Fruit fly (Drosophila melanogaster) whole organism, embryonic: ENCODE measurements around the gene CG45428.

Experiments
- Abd-B ChIP-seq: fragments of 200-800 bp; sonication (Bioruptor generic); optimal IDR thresholded peaks from 2 replicates; lab custom pipeline; 2018; ENCODE audit warnings: missing biosample characterization, mild to moderate bottlenecking, missing genetic modification characterization, moderate library complexity
- CG10321 ChIP-seq: fragments of 200-800 bp; sonication (Bioruptor generic); IDR thresholded peaks from 2 replicates; pipeline ENCODE4 v1.3.6; 2022; ENCODE audit warnings: missing biosample characterization, missing genetic modification characterization
- CG10565 ChIP-seq: fragments of 200-800 bp; sonication (Bioruptor generic); optimal IDR thresholded peaks from 3 replicates; lab custom pipeline; 2016; ENCODE audit warnings: missing biosample characterization, mild to moderate bottlenecking, missing genetic modification characterization
- CG11695 ChIP-seq: fragments of 200-800 bp; sonication (Bioruptor generic); IDR thresholded peaks from 3 replicates; pipeline ENCODE4 v1.3.6; 2022; ENCODE audit warnings: missing biosample characterization, missing genetic modification characterization
- CG12391 ChIP-seq: fragments of 200-800 bp; sonication (Bioruptor generic); optimal IDR thresholded peaks from 3 replicates; lab custom pipeline; 2018; ENCODE audit warnings: missing biosample characterization, mild to moderate bottlenecking, missing genetic modification characterization, moderate library complexity
- CG13287 ChIP-seq: fragments of 200-800 bp; sonication (Bioruptor generic); IDR thresholded peaks from 2 replicates; pipeline ENCODE4 v1.3.6; 2022; ENCODE audit warnings: missing biosample characterization, missing genetic modification characterization; ENCODE audit not compliant: partially characterized antibody
- CG13624 ChIP-seq: fragments of 200-800 bp; sonication (Bioruptor generic); optimal IDR thresholded peaks from 2 replicates; lab custom pipeline; 2016; ENCODE audit warnings: missing biosample characterization, missing genetic modification characterization
- CG15011 ChIP-seq: fragments of 200-800 bp; sonication (Bioruptor generic); optimal IDR thresholded peaks from 3 replicates; lab custom pipeline; 2018; ENCODE audit warnings: missing biosample characterization, mild to moderate bottlenecking, missing genetic modification characterization
- CG15269 ChIP-seq: fragments of 200-800 bp; sonication (Bioruptor generic); optimal IDR thresholded peaks from 2 replicates; lab custom pipeline; 2018; ENCODE audit warnings: missing biosample characterization, mild to moderate bottlenecking, missing genetic modification characterization, moderate library complexity
- CG16815 ChIP-seq: fragments of 200-800 bp; sonication (Bioruptor generic); optimal IDR thresholded peaks from 3 replicates; lab custom pipeline; 2017; ENCODE audit warnings: missing biosample characterization, mild to moderate bottlenecking, missing genetic modification characterization
- CG18262 ChIP-seq: fragments of 200-800 bp; optimal IDR thresholded peaks from 3 replicates; lab custom pipeline; 2019; ENCODE audit warnings: missing biosample characterization, mild to moderate bottlenecking, missing genetic modification characterization, moderate library complexity
- CG2116 ChIP-seq: fragments of 200-800 bp; sonication (Bioruptor generic); optimal IDR thresholded peaks from 3 replicates; lab custom pipeline; 2018; ENCODE audit warnings: missing biosample characterization, mild to moderate bottlenecking, missing genetic modification characterization
- CG2202 ChIP-seq: fragments of 200-800 bp; sonication (Bioruptor generic); optimal IDR thresholded peaks from 2 replicates; lab custom pipeline; 2018; ENCODE audit warnings: missing biosample characterization, mild to moderate bottlenecking, missing genetic modification characterization
- CG2875 ChIP-seq: fragments of 200-800 bp; sonication (Bioruptor generic); optimal IDR thresholded peaks from 2 replicates; lab custom pipeline; 2017; ENCODE audit warnings: missing biosample characterization, mild to moderate bottlenecking, missing genetic modification characterization, missing genetic modification reagents
- CG31441 ChIP-seq: fragments of 200-800 bp; sonication (Bioruptor generic); IDR thresholded peaks from 2 replicates; pipeline ENCODE4 v1.3.6; 2022; ENCODE audit warnings: missing biosample characterization, missing genetic modification characterization
- CG33213 ChIP-seq: fragments of 200-800 bp; sonication (Bioruptor generic); optimal IDR thresholded peaks from 3 replicates; lab custom pipeline; 2016; ENCODE audit warnings: missing biosample characterization, missing genetic modification characterization
- CG43689 ChIP-seq: fragments of 200-800 bp; sonication (Bioruptor generic); IDR thresholded peaks from 2 replicates; pipeline ENCODE4 v1.3.6; 2022; ENCODE audit warnings: missing biosample characterization, missing genetic modification characterization
- CG4404 ChIP-seq: fragments of 200-800 bp; sonication (Bioruptor generic); IDR thresholded peaks from 2 replicates; pipeline ENCODE4 v1.3.6; 2022; ENCODE audit warnings: missing biosample characterization, missing genetic modification characterization
- CG4617 ChIP-seq: fragments of 200-800 bp; sonication (Bioruptor generic); optimal IDR thresholded peaks from 3 replicates; lab custom pipeline; 2016; ENCODE audit warnings: missing biosample characterization, missing genetic modification characterization, borderline replicate concordance
- CG9797 ChIP-seq: fragments of 200-800 bp; sonication (Bioruptor generic); optimal IDR thresholded peaks from 3 replicates; lab custom pipeline; 2018; ENCODE audit warnings: missing biosample characterization, mild to moderate bottlenecking, missing genetic modification characterization
- Chrac-16 ChIP-seq: fragments of 200-800 bp; sonication (Bioruptor generic); optimal IDR thresholded peaks from 3 replicates; lab custom pipeline; 2016; ENCODE audit warnings: missing biosample characterization, missing genetic modification characterization
- CoRest ChIP-seq: fragments of 200-800 bp; sonication (Bioruptor generic); optimal IDR thresholded peaks from 3 replicates; lab custom pipeline; 2018; ENCODE audit warnings: missing biosample characterization, mild to moderate bottlenecking, missing genetic modification characterization, moderate library complexity
- Dad ChIP-seq: fragments of 200-800 bp; sonication (Bioruptor generic); optimal IDR thresholded peaks from 3 replicates; lab custom pipeline; 2016; ENCODE audit warnings: missing biosample characterization, missing genetic modification characterization
- Dip3 ChIP-seq: fragments of 200-800 bp; sonication (Bioruptor generic); optimal IDR thresholded peaks from 3 replicates; lab custom pipeline; 2016; ENCODE audit warnings: missing biosample characterization, missing genetic modification characterization
- Dref ChIP-seq: fragments of 200-800 bp; sonication (Bioruptor generic); IDR thresholded peaks from 2 replicates; pipeline ENCODE4 v1.3.6; 2022; ENCODE audit warnings: missing biosample characterization, missing genetic modification characterization
- Ets65A ChIP-seq: fragments of 200-800 bp; sonication (Bioruptor generic); peaks from one replicate; lab custom pipeline; 2016; ENCODE audit warnings: missing biosample characterization, missing genetic modification characterization
- Fer3 ChIP-seq: fragments of 200-800 bp; sonication (Bioruptor generic); optimal IDR thresholded peaks from 2 replicates; lab custom pipeline; 2018; ENCODE audit warnings: missing biosample characterization, mild to moderate bottlenecking, missing genetic modification characterization, moderate library complexity
- NFAT ChIP-seq: fragments of 200-800 bp; sonication (Bioruptor generic); IDR thresholded peaks from 2 replicates; pipeline ENCODE4 v1.3.6; 2022; ENCODE audit warnings: missing biosample characterization, missing genetic modification characterization
- Oli ChIP-seq: fragments of 200-800 bp; sonication (Bioruptor generic); optimal IDR thresholded peaks from 2 replicates; lab custom pipeline; 2018; ENCODE audit warnings: missing biosample characterization, mild to moderate bottlenecking, missing genetic modification characterization, moderate library complexity
- YL-1 ChIP-seq: fragments of 200-800 bp; sonication (Bioruptor generic); optimal IDR thresholded peaks from 3 replicates; lab custom pipeline; 2017; ENCODE audit warnings: missing biosample characterization, mild to moderate bottlenecking, missing genetic modification characterization
- ap ChIP-seq: fragments of 200-800 bp; sonication (Bioruptor generic); IDR thresholded peaks from 2 replicates; pipeline ENCODE4 v1.3.6; 2022; ENCODE audit warnings: missing biosample characterization, missing genetic modification characterization
- bbx ChIP-seq: fragments of 200-800 bp; sonication (Bioruptor generic); IDR thresholded peaks from 2 replicates; pipeline ENCODE4 v1.3.6; 2022; ENCODE audit warnings: missing biosample characterization, missing genetic modification characterization; ENCODE audit not compliant: partially characterized antibody
- bcd ChIP-seq: fragments of 200-800 bp; sonication (Bioruptor generic); optimal IDR thresholded peaks from 2 replicates; lab custom pipeline; 2017; ENCODE audit warnings: missing biosample characterization, mild to moderate bottlenecking, missing genetic modification characterization
- crc ChIP-seq: fragments of 200-800 bp; sonication (Bioruptor generic); optimal IDR thresholded peaks from 2 replicates; lab custom pipeline; 2016; ENCODE audit warnings: missing biosample characterization, missing genetic modification characterization
- cwo ChIP-seq: fragments of 200-800 bp; sonication (Bioruptor generic); optimal IDR thresholded peaks from 3 replicates; lab custom pipeline; 2017; ENCODE audit warnings: missing biosample characterization, missing genetic modification characterization, mild to moderate bottlenecking, moderate library complexity, missing genetic modification reagents
- dm ChIP-seq: fragments of 200-800 bp; sonication (Bioruptor generic); optimal IDR thresholded peaks from 3 replicates; lab custom pipeline; 2016; ENCODE audit warnings: missing biosample characterization, missing genetic modification characterization
- gsb ChIP-seq: fragments of 200-800 bp; sonication (Bioruptor generic); IDR thresholded peaks from 2 replicates; pipeline ENCODE4 v1.3.6; 2022; ENCODE audit warnings: missing biosample characterization, missing genetic modification characterization
- her ChIP-seq: fragments of 200-800 bp; sonication (Bioruptor generic); optimal IDR thresholded peaks from 2 replicates; lab custom pipeline; 2016; ENCODE audit warnings: missing biosample characterization, missing genetic modification characterization
- hkb ChIP-seq, 2 experiments: fragments of 200-800 bp in 1 of 2; fragments of >200 bp in 1 of 2; sonication (Bioruptor generic) in 1 of 2; IDR thresholded peaks in 1 of 2; optimal IDR thresholded peaks in 1 of 2; 2 replicates each; pipeline versions ENCODE4 v1.3.6 to Lab custom; 2017 to 2022; ENCODE audit warnings: missing biosample characterization in 1 of 2, missing genetic modification characterization in 1 of 2
- mam ChIP-seq: fragments of 200-800 bp; sonication (Bioruptor generic); optimal IDR thresholded peaks from 3 replicates; lab custom pipeline; 2016; ENCODE audit warnings: missing biosample characterization, missing genetic modification characterization
- otp ChIP-seq: fragments of 200-800 bp; sonication (Bioruptor generic); IDR thresholded peaks from 3 replicates; pipeline ENCODE4, ENCODE4 v1.3.6; 2022; ENCODE audit warnings: missing biosample characterization, missing genetic modification characterization
- pb ChIP-seq: fragments of 200-800 bp; sonication (Bioruptor generic); optimal IDR thresholded peaks from 3 replicates; lab custom pipeline; 2016; ENCODE audit warnings: missing biosample characterization, missing genetic modification characterization
- prd ChIP-seq, 3 experiments: fragments of >200 bp in 2 of 3; fragments of 200-800 bp in 1 of 3; sonication (Bioruptor generic) in 1 of 3; optimal IDR thresholded peaks in 2 of 3; IDR thresholded peaks in 1 of 3; 2 replicates in 2 of 3; 3 replicates in 1 of 3; pipeline versions ENCODE4 v1.3.6 to Lab custom; 2017 to 2022; ENCODE audit warnings: missing biosample characterization in 1 of 3, missing genetic modification characterization in 1 of 3
- psq ChIP-seq: fragments of 200-800 bp; sonication (Bioruptor generic); optimal IDR thresholded peaks from 2 replicates; lab custom pipeline; 2017; ENCODE audit warnings: missing biosample characterization, missing genetic modification characterization
- row ChIP-seq: fragments of 200-800 bp; sonication (Bioruptor generic); IDR thresholded peaks from 3 replicates; pipeline ENCODE4 v1.3.6; 2022; ENCODE audit warnings: missing biosample characterization, missing genetic modification characterization
- sc ChIP-seq, 3 experiments: fragments of >200 bp in 2 of 3; fragments of 200-800 bp in 1 of 3; sonication (Bioruptor generic) in 1 of 3; optimal IDR thresholded peaks; 2 replicates in 2 of 3; 3 replicates in 1 of 3; lab custom pipeline; 2017; ENCODE audit warnings: mild to moderate bottlenecking in 1 of 3, missing biosample characterization in 1 of 3, missing genetic modification characterization in 1 of 3, missing genetic modification reagents in 1 of 3
- sens-2 ChIP-seq: fragments of 200-800 bp; sonication (Bioruptor generic); IDR thresholded peaks from 2 replicates; pipeline ENCODE4 v1.3.6; 2022; ENCODE audit warnings: missing biosample characterization, missing genetic modification characterization
- sim ChIP-seq: fragments of 200-800 bp; sonication (Bioruptor generic); IDR thresholded peaks from 2 replicates; pipeline ENCODE4 v1.3.6; 2022; ENCODE audit warnings: missing biosample characterization, missing genetic modification characterization
- tx ChIP-seq: fragments of 200-800 bp; sonication (Bioruptor generic); optimal IDR thresholded peaks from 2 replicates; lab custom pipeline; 2016; ENCODE audit warnings: missing biosample characterization, missing genetic modification characterization
- zen2 ChIP-seq: fragments of 200-800 bp; sonication (Bioruptor generic); IDR thresholded peaks from 3 replicates; pipeline ENCODE4 v1.3.6; 2022; ENCODE audit warnings: missing biosample characterization, missing genetic modification characterization; ENCODE audit not compliant: partially characterized antibody

Gene CG45428

dm6 chr3L:22847679-22848118 lies 10.8 kb upstream of the CG45428 start (continued):
- TF ChIP-seq prd (optimal IDR thresholded peaks at IDR 0.05; lab: Kevin White, UChicago) (no peak), prd (GFP tag; IDR thresholded peaks at IDR 0.05; lab: Robert Waterston, UW) (0 out of 3 replicates have a peak, but pooled peaks have one; percentile 8), ap (no peak), NFAT (GFP tag; lab: Robert Waterston, UW) (no peak), hkb (optimal IDR thresholded peaks at IDR 0.05; lab: Kevin White, UChicago) (no peak), hkb (GFP tag; IDR thresholded peaks at IDR 0.05; lab: Robert Waterston, UW) (peak; percentile 49), CG16815 (no peak), CG18262 (tag; lab: Kevin White, UChicago) (peak; percentile 4), zen2 (GFP tag; lab: Robert Waterston, UW) (peak; percentile 89; the same call in 2 of the 3 replicates), sc (optimal IDR thresholded peaks at IDR 0.05; lab: Kevin White, UChicago) (no peak), sc (GFP tag; optimal IDR thresholded peaks at IDR 0.05; lab: Kevin White, UChicago) (no peak), CoRest (tag; lab: Kevin White, UChicago) (no peak), CG4617 (GFP tag; lab: Kevin White, UChicago) (no peak), cwo (GFP tag; lab: Kevin White, UChicago) (no peak), pb (no peak), Fer3 (tag; lab: Kevin White, UChicago) (no peak), CG43689 (GFP tag; lab: Robert Waterston, UW) (no peak), CG15011 (GFP tag; lab: Kevin White, UChicago) (no peak), CG11695 (GFP tag; lab: Robert Waterston, UW) (no peak), her (no peak), psq (GFP tag; lab: Kevin White, UChicago) (no peak), dm (GFP tag; lab: Kevin White, UChicago) (no peak), CG9797 (no peak), bbx (GFP tag; lab: Robert Waterston, UW) (peak; percentile 95), CG2875 (GFP tag; lab: Kevin White, UChicago) (no peak), CG10321 (GFP tag; lab: Robert Waterston, UW) (no peak), CG13287 (GFP tag; lab: Robert Waterston, UW) (peak; percentile 72), sim (0 out of 2 replicates have a peak, but pooled peaks have one; percentile 29), YL-1 (GFP tag; lab: Kevin White, UChicago) (no peak), bcd (no peak), crc (GFP tag; lab: Kevin White, UChicago) (no peak), Dad (no peak), tx (GFP tag; lab: Kevin White, UChicago) (no peak), row (no peak), CG2116 (GFP tag; lab: Kevin White, UChicago) (no peak), sens-2 (GFP tag; lab: Robert Waterston, UW) (no peak), gsb (GFP tag; lab: Robert Waterston, UW) (no peak), CG31441 (no peak), otp (GFP tag; lab: Robert Waterston, UW) (no peak), Dip3 (no peak), Oli (tag; lab: Kevin White, UChicago) (no peak), Dref (GFP tag; lab: Robert Waterston, UW) (no peak), Abd-B (no peak), Ets65A (peak; percentile 26), CG2202 (tag; lab: Kevin White, UChicago) (no peak), CG10565 (GFP tag; lab: Kevin White, UChicago) (no peak), mam (no peak), CG13624 (no peak), CG15269 (tag; lab: Kevin White, UChicago) (peak; percentile 4), CG33213 (GFP tag; lab: Kevin White, UChicago) (no peak), CG4404 (GFP tag; lab: Robert Waterston, UW) (no peak), Chrac-16 (no peak), CG12391 (tag; lab: Kevin White, UChicago) (no peak)
